Fruit fly (Drosophila melanogaster): Measurements from ENCODE around the gene Polr2C.
A peak's percentile ranks its signal among the peaks of the same experiment; 100 is the strongest.

The Polr2C gene

dm6 chr2L:13829540-13829939, 3.6 kb upstream of the Polr2C start, which contains the start of the genes Arpc1 and Orc5 (continued):
- no peak for TF ChIP-seq CG8944 (GFP tag; optimal IDR thresholded peaks at IDR 0.05)
- no peak for TF ChIP-seq CG8478 (optimal IDR thresholded peaks at IDR 0.05)
- TF ChIP-seq Sin3A (optimal IDR thresholded peaks at IDR 0.05) = peak; percentile 58
- TF ChIP-seq mam (GFP tag; optimal IDR thresholded peaks at IDR 0.05) = no peak
- TF ChIP-seq dati (GFP tag; IDR thresholded peaks at IDR 0.05) = no peak
- peak; percentile 89 for TF ChIP-seq Dref (GFP tag; IDR thresholded peaks at IDR 0.05)
- no peak for TF ChIP-seq Tbp (GFP tag; optimal IDR thresholded peaks at IDR 0.05)
- TF ChIP-seq Abd-B (GFP tag; optimal IDR thresholded peaks at IDR 0.05) = peak; percentile 17
- TF ChIP-seq dpn (GFP tag; optimal IDR thresholded peaks at IDR 0.05) = peak in 1 of 2 experiments; percentile 27
- no peak for TF ChIP-seq CG17612 (GFP tag; IDR thresholded peaks at IDR 0.05)
- peak; percentile 76 for TF ChIP-seq trem (tag; optimal IDR thresholded peaks at IDR 0.05)
- TF ChIP-seq lola (GFP tag; optimal IDR thresholded peaks at IDR 0.05) = no peak
- TF ChIP-seq CG13775 (GFP tag; optimal IDR thresholded peaks at IDR 0.05) = no peak
- no peak for TF ChIP-seq NC2β (GFP tag; optimal IDR thresholded peaks at IDR 0.05)
- TF ChIP-seq CHES-1-like (GFP tag; optimal IDR thresholded peaks at IDR 0.05) = peak; percentile 54
- no peak for TF ChIP-seq CG18599 (GFP tag; optimal IDR thresholded peaks at IDR 0.05)
- no peak for TF ChIP-seq Mad (GFP tag; optimal IDR thresholded peaks at IDR 0.05)
- TF ChIP-seq pfk (GFP tag; optimal IDR thresholded peaks at IDR 0.05) = no peak
- TF ChIP-seq CoRest (tag; optimal IDR thresholded peaks at IDR 0.05) = peak; percentile 25
- no peak for TF ChIP-seq z (GFP tag; IDR thresholded peaks at IDR 0.05)
- TF ChIP-seq Vsx1 (GFP tag; optimal IDR thresholded peaks at IDR 0.05) = no peak
- peak; percentile 48 for TF ChIP-seq onecut (GFP tag; IDR thresholded peaks at IDR 0.05)
- TF ChIP-seq tin (GFP tag; optimal IDR thresholded peaks at IDR 0.05) = no peak
- peak; percentile 88 for TF ChIP-seq Dp (GFP tag; optimal IDR thresholded peaks at IDR 0.05)
- no peak for TF ChIP-seq caup (GFP tag; optimal IDR thresholded peaks at IDR 0.05; ENCODE audit: severe bottlenecking)
- TF ChIP-seq CG34224 (GFP tag; IDR thresholded peaks at IDR 0.05; ENCODE audit: partially characterized antibody) = peak; percentile 94
- no peak for TF ChIP-seq fru (optimal IDR thresholded peaks at IDR 0.05)
- TF ChIP-seq D (optimal IDR thresholded peaks at IDR 0.05) = peak; percentile 10
- no peak for TF ChIP-seq D (GFP tag; optimal IDR thresholded peaks at IDR 0.05)
- no peak for TF ChIP-seq CG16815 (GFP tag; optimal IDR thresholded peaks at IDR 0.05)
- no peak for TF ChIP-seq lilli (GFP tag; optimal IDR thresholded peaks at IDR 0.05)
- no peak for TF ChIP-seq Neu2 (GFP tag; optimal IDR thresholded peaks at IDR 0.05; ENCODE audit: borderline replicate concordance)
- TF ChIP-seq CG42726 (GFP tag; IDR thresholded peaks at IDR 0.05; ENCODE audit: partially characterized antibody) = peak; percentile 78
- TF ChIP-seq CG30020 (tag; optimal IDR thresholded peaks at IDR 0.05) = peak; percentile 39
- TF ChIP-seq tna (GFP tag; IDR thresholded peaks at IDR 0.05; ENCODE audit: partially characterized antibody) = peak; percentile 70
- no peak for TF ChIP-seq prd (optimal IDR thresholded peaks at IDR 0.05)
- TF ChIP-seq prd (GFP tag; IDR thresholded peaks at IDR 0.05) = no peak
- TF ChIP-seq BEAF-32 (GFP tag; optimal IDR thresholded peaks at IDR 0.05) = peak; percentile 96
- no peak for TF ChIP-seq Dip2 (GFP tag; IDR thresholded peaks at IDR 0.05)
- TF ChIP-seq ewg (GFP tag; optimal IDR thresholded peaks at IDR 0.05) = no peak
- TF ChIP-seq Scr (GFP tag; IDR thresholded peaks at IDR 0.05; ENCODE audit: partially characterized antibody) = peak; percentile 86
- no peak for TF ChIP-seq CG17912 (GFP tag; optimal IDR thresholded peaks at IDR 0.05)
- TF ChIP-seq gt (GFP tag; IDR thresholded peaks at IDR 0.05) = no peak
- TF ChIP-seq sna (GFP tag; IDR thresholded peaks at IDR 0.05; ENCODE audit: partially characterized antibody) = peak; percentile 84
- no peak for TF ChIP-seq Six4 (GFP tag; optimal IDR thresholded peaks at IDR 0.05)
- TF ChIP-seq CG11093 (GFP tag; IDR thresholded peaks at IDR 0.05) = no peak
- no peak for TF ChIP-seq CkIIα-i1 (GFP tag; IDR thresholded peaks at IDR 0.05)
- peak; percentile 11 for TF ChIP-seq CG3995 (GFP tag; optimal IDR thresholded peaks at IDR 0.05)
- TF ChIP-seq CG7839 (tag; optimal IDR thresholded peaks at IDR 0.05) = no peak
- TF ChIP-seq CG5953 (GFP tag; IDR thresholded peaks at IDR 0.05) = no peak
- no peak for TF ChIP-seq Asciz (GFP tag; optimal IDR thresholded peaks at IDR 0.05)
- TF ChIP-seq CG7271 (tag; optimal IDR thresholded peaks at IDR 0.05) = peak; percentile 50

Measured in whole organism, embryonic.